Worm (Caenorhabditis elegans): ENCODE measurements around the gene F32D8.1.

ce11 chrV:10861611-10862262 is 18.9 kb upstream of the F32D8.1 start:
- TF ChIP-seq snpc-4 (tag; optimal IDR thresholded peaks at IDR 0.05) (no peak), unc-62 (GFP tag; optimal IDR thresholded peaks at IDR 0.05) (no peak), mep-1 (tag; optimal IDR thresholded peaks at IDR 0.05) (no peak), bed-3 (GFP tag; optimal IDR thresholded peaks at IDR 0.05) (no peak), ces-1 (GFP tag; optimal IDR thresholded peaks at IDR 0.05) (no peak), ztf-11 (tag; optimal IDR thresholded peaks at IDR 0.05) (no peak), nhr-28 (tag; optimal IDR thresholded peaks at IDR 0.05) (no peak), tbx-8 (GFP tag; optimal IDR thresholded peaks at IDR 0.05) (no peak)
